Fruit fly (Drosophila melanogaster) whole organism, embryonic: ENCODE data around the gene CG1575.

Experiments used
- Aef1 ChIP-seq: fragments of 200-800 bp; sonication (Bioruptor generic); IDR thresholded peaks from 3 replicates; pipeline ENCODE4 v1.3.6; 2022; ENCODE audit warnings: missing biosample characterization, missing genetic modification characterization
- Bgb ChIP-seq: fragments of 200-800 bp; sonication (Bioruptor generic); IDR thresholded peaks from 2 replicates; pipeline ENCODE4 v1.3.6; 2022; ENCODE audit warnings: missing biosample characterization, missing genetic modification characterization; ENCODE audit not compliant: partially characterized antibody
- CG10147 ChIP-seq: fragments of 200-800 bp; sonication (Bioruptor generic); optimal IDR thresholded peaks from 2 replicates; lab custom pipeline; 2019; ENCODE audit warnings: missing biosample characterization, mild to moderate bottlenecking, missing genetic modification characterization, moderate library complexity
- CG10979 ChIP-seq: fragments of 200-800 bp; sonication (Bioruptor generic); optimal IDR thresholded peaks from 2 replicates; lab custom pipeline; 2018; ENCODE audit warnings: missing biosample characterization, mild to moderate bottlenecking, missing genetic modification characterization, moderate library complexity
- CG12236 ChIP-seq: fragments of 200-800 bp; sonication (Bioruptor generic); optimal IDR thresholded peaks from 2 replicates; lab custom pipeline; 2016; ENCODE audit warnings: missing biosample characterization, missing genetic modification characterization
- CG15514 ChIP-seq: fragments of 200-800 bp; sonication (Bioruptor generic); optimal IDR thresholded peaks from 3 replicates; lab custom pipeline; 2017; ENCODE audit warnings: missing biosample characterization, missing genetic modification characterization, mild to moderate bottlenecking, moderate library complexity, missing genetic modification reagents
- CG1602 ChIP-seq: fragments of 200-800 bp; sonication (Bioruptor generic); optimal IDR thresholded peaks from 3 replicates; lab custom pipeline; 2016; ENCODE audit warnings: missing biosample characterization, missing genetic modification characterization
- CG16815 ChIP-seq: fragments of 200-800 bp; sonication (Bioruptor generic); optimal IDR thresholded peaks from 3 replicates; lab custom pipeline; 2017; ENCODE audit warnings: missing biosample characterization, mild to moderate bottlenecking, missing genetic modification characterization
- CG17568 ChIP-seq: fragments of 200-800 bp; sonication (Bioruptor generic); optimal IDR thresholded peaks from 2 replicates; lab custom pipeline; 2018; ENCODE audit warnings: missing biosample characterization, mild to moderate bottlenecking, missing genetic modification characterization, moderate library complexity
- CG18262 ChIP-seq: fragments of 200-800 bp; optimal IDR thresholded peaks from 3 replicates; lab custom pipeline; 2019; ENCODE audit warnings: missing biosample characterization, mild to moderate bottlenecking, missing genetic modification characterization, moderate library complexity
- CG18599 ChIP-seq: fragments of 200-800 bp; sonication (Bioruptor generic); optimal IDR thresholded peaks from 3 replicates; lab custom pipeline; 2017; ENCODE audit warnings: missing biosample characterization, missing genetic modification characterization, mild to moderate bottlenecking, moderate library complexity, missing genetic modification reagents
- CG18764 ChIP-seq: fragments of 200-800 bp; sonication (Bioruptor generic); optimal IDR thresholded peaks from 3 replicates; lab custom pipeline; 2016; ENCODE audit warnings: missing biosample characterization, missing genetic modification characterization
- CG3281 ChIP-seq: fragments of 200-800 bp; sonication (Bioruptor generic); optimal IDR thresholded peaks from 3 replicates; lab custom pipeline; 2017; ENCODE audit warnings: missing biosample characterization, mild to moderate bottlenecking, missing genetic modification characterization
- CG3847 ChIP-seq: fragments of 200-800 bp; sonication (Bioruptor generic); IDR thresholded peaks from 2 replicates; pipeline ENCODE4 v1.3.6; 2022; ENCODE audit warnings: missing biosample characterization, missing genetic modification characterization
- CG9932 ChIP-seq: fragments of 200-800 bp; sonication (Bioruptor generic); IDR thresholded peaks from 2 replicates; pipeline ENCODE4 v1.3.6; 2022; ENCODE audit warnings: missing biosample characterization, missing genetic modification characterization
- Camta ChIP-seq: fragments of 200-800 bp; sonication (Bioruptor generic); optimal IDR thresholded peaks from 2 replicates; lab custom pipeline; 2016; ENCODE audit warnings: missing biosample characterization, missing genetic modification characterization
- Dad ChIP-seq: fragments of 200-800 bp; sonication (Bioruptor generic); optimal IDR thresholded peaks from 3 replicates; lab custom pipeline; 2016; ENCODE audit warnings: missing biosample characterization, missing genetic modification characterization
- Dll ChIP-seq: fragments of 200-800 bp; sonication (Bioruptor generic); IDR thresholded peaks from 4 replicates; pipeline ENCODE4 v1.3.6; 2022; ENCODE audit warnings: missing biosample characterization, missing genetic modification characterization; ENCODE audit not compliant: partially characterized antibody
- GATAe ChIP-seq: fragments of 200-800 bp; sonication (Bioruptor generic); conservative IDR thresholded peaks from 2 replicates; pipeline ENCODE4 v1.3.6; 2022; ENCODE audit warnings: missing biosample characterization, missing genetic modification characterization
- HLH3B ChIP-seq: fragments of 200-800 bp; sonication (Bioruptor generic); IDR thresholded peaks from 2 replicates; pipeline ENCODE4 v1.3.6; 2022; ENCODE audit warnings: missing biosample characterization, missing genetic modification characterization
- Hr78 ChIP-seq, 2 experiments: fragments of 200-800 bp in 1 of 2; fragments of >200 bp in 1 of 2; sonication (Bioruptor generic) in 1 of 2; optimal IDR thresholded peaks; 2 replicates each; lab custom pipeline; 2017 to 2019; ENCODE audit warnings: missing biosample characterization in 2 of 2, missing genetic modification characterization in 2 of 2, mild to moderate bottlenecking in 1 of 2, moderate library complexity in 1 of 2
- Mad ChIP-seq: fragments of 200-800 bp; sonication (Bioruptor generic); optimal IDR thresholded peaks from 2 replicates; lab custom pipeline; 2016; ENCODE audit warnings: missing biosample characterization, missing genetic modification characterization
- Myb ChIP-seq: fragments of 200-800 bp; sonication (Bioruptor generic); optimal IDR thresholded peaks from 2 replicates; lab custom pipeline; 2016; ENCODE audit warnings: missing biosample characterization, missing genetic modification characterization
- Neu2 ChIP-seq: fragments of 200-800 bp; sonication (Bioruptor generic); optimal IDR thresholded peaks from 3 replicates; lab custom pipeline; 2016; ENCODE audit warnings: missing biosample characterization, missing genetic modification characterization, borderline replicate concordance
- Optix ChIP-seq: fragments of 200-800 bp; sonication (Bioruptor generic); IDR thresholded peaks from 3 replicates; pipeline ENCODE4 v1.3.6; 2022; ENCODE audit warnings: missing biosample characterization, missing genetic modification characterization
- Scr ChIP-seq: fragments of 200-800 bp; sonication (Bioruptor generic); IDR thresholded peaks from 2 replicates; pipeline ENCODE4 v1.3.6; 2022; ENCODE audit warnings: missing biosample characterization, missing genetic modification characterization; ENCODE audit not compliant: partially characterized antibody
- Xbp1 ChIP-seq: fragments of 200-800 bp; sonication (Bioruptor generic); optimal IDR thresholded peaks from 3 replicates; lab custom pipeline; 2016; ENCODE audit warnings: missing biosample characterization, mild to moderate bottlenecking, missing genetic modification characterization
- ap ChIP-seq: fragments of 200-800 bp; sonication (Bioruptor generic); IDR thresholded peaks from 2 replicates; pipeline ENCODE4 v1.3.6; 2022; ENCODE audit warnings: missing biosample characterization, missing genetic modification characterization
- bcd ChIP-seq: fragments of 200-800 bp; sonication (Bioruptor generic); optimal IDR thresholded peaks from 2 replicates; lab custom pipeline; 2017; ENCODE audit warnings: missing biosample characterization, mild to moderate bottlenecking, missing genetic modification characterization
- bowl ChIP-seq: fragments of 200-800 bp; sonication (Bioruptor generic); IDR thresholded peaks from 2 replicates; pipeline ENCODE4 v1.3.6; 2022; ENCODE audit warnings: missing biosample characterization, missing genetic modification characterization
- cas ChIP-seq: fragments of 200-800 bp; sonication (Bioruptor generic); IDR thresholded peaks from 2 replicates; pipeline ENCODE4 v1.3.6; 2022; ENCODE audit warnings: missing biosample characterization, missing genetic modification characterization
- da ChIP-seq: fragments of 200-800 bp; sonication (Bioruptor generic); optimal IDR thresholded peaks from 2 replicates; lab custom pipeline; 2016; ENCODE audit warnings: missing biosample characterization, missing genetic modification characterization
- danr ChIP-seq: fragments of 200-800 bp; sonication (Bioruptor generic); IDR thresholded peaks from 2 replicates; pipeline ENCODE4 v1.3.6; 2022; ENCODE audit warnings: missing biosample characterization, missing genetic modification characterization
- esg ChIP-seq: fragments of 200-800 bp; sonication (Bioruptor generic); conservative IDR thresholded peaks from 2 replicates; pipeline ENCODE4 v1.3.6; 2022; ENCODE audit warnings: missing biosample characterization, missing genetic modification characterization
- eyg ChIP-seq: fragments of 200-800 bp; sonication (Bioruptor generic); optimal IDR thresholded peaks from 3 replicates; lab custom pipeline; 2016; ENCODE audit warnings: missing biosample characterization, missing genetic modification characterization
- insv ChIP-seq, 2 experiments: fragments of 200-800 bp; sonication (Bioruptor generic); optimal IDR thresholded peaks; 3 replicates each; lab custom pipeline; 2016 to 2018; ENCODE audit warnings: missing biosample characterization in 2 of 2, missing genetic modification characterization in 2 of 2
- lilli ChIP-seq: fragments of 200-800 bp; sonication (Bioruptor generic); optimal IDR thresholded peaks from 3 replicates; lab custom pipeline; 2016; ENCODE audit warnings: missing biosample characterization, missing genetic modification characterization
- luna ChIP-seq: fragments of 200-800 bp; sonication (Bioruptor generic); optimal IDR thresholded peaks from 2 replicates; lab custom pipeline; 2016; ENCODE audit warnings: missing biosample characterization, missing genetic modification characterization
- odd ChIP-seq: fragments of 200-800 bp; sonication (Bioruptor generic); optimal IDR thresholded peaks from 2 replicates; lab custom pipeline; 2017; ENCODE audit warnings: missing biosample characterization, mild to moderate bottlenecking, missing genetic modification characterization
- pan ChIP-seq, 4 experiments: fragments of >200 bp in 3 of 4; fragments of 200-800 bp in 1 of 4; sonication (Bioruptor generic) in 1 of 4; optimal IDR thresholded peaks in 3 of 4; IDR thresholded peaks in 1 of 4; 2 replicates each; pipeline versions ENCODE4 v1.3.6 to Lab custom; 2017 to 2022; ENCODE audit warnings: missing biosample characterization in 2 of 4, missing genetic modification characterization in 2 of 4, mixed read lengths in 1 of 4
- pfk ChIP-seq: fragments of 200-800 bp; sonication (Bioruptor generic); optimal IDR thresholded peaks from 2 replicates; lab custom pipeline; 2018; ENCODE audit warnings: missing biosample characterization, mild to moderate bottlenecking, missing genetic modification characterization, moderate library complexity
- pita ChIP-seq: fragments of 200-800 bp; sonication (Bioruptor generic); optimal IDR thresholded peaks from 2 replicates; lab custom pipeline; 2017; ENCODE audit warnings: missing biosample characterization, mild to moderate bottlenecking, missing genetic modification characterization
- sug ChIP-seq: fragments of 200-800 bp; optimal IDR thresholded peaks from 2 replicates; lab custom pipeline; 2019; ENCODE audit warnings: missing biosample characterization, mild to moderate bottlenecking, missing genetic modification characterization, moderate library complexity
- tap ChIP-seq: fragments of 200-800 bp; optimal IDR thresholded peaks from 3 replicates; lab custom pipeline; 2019; ENCODE audit warnings: missing biosample characterization, mild to moderate bottlenecking, missing genetic modification characterization, moderate library complexity
- tio ChIP-seq: fragments of 200-800 bp; sonication (Bioruptor generic); optimal IDR thresholded peaks from 2 replicates; lab custom pipeline; 2017; ENCODE audit warnings: missing biosample characterization, missing genetic modification characterization, inconsistent platforms
- trh ChIP-seq: fragments of 200-800 bp; sonication (Bioruptor generic); optimal IDR thresholded peaks from 2 replicates; lab custom pipeline; 2016; ENCODE audit warnings: missing biosample characterization, missing genetic modification characterization
- tx ChIP-seq: fragments of 200-800 bp; sonication (Bioruptor generic); optimal IDR thresholded peaks from 2 replicates; lab custom pipeline; 2016; ENCODE audit warnings: missing biosample characterization, missing genetic modification characterization
- vfl ChIP-seq: fragments of 200-800 bp; sonication (Bioruptor generic); optimal IDR thresholded peaks from 2 replicates; lab custom pipeline; 2016; ENCODE audit warnings: missing biosample characterization, missing genetic modification characterization
- yki ChIP-seq: fragments of >200 bp; optimal IDR thresholded peaks from 3 replicates; lab custom pipeline; 2018
- zfh2 ChIP-seq: fragments of 200-800 bp; sonication (Bioruptor generic); optimal IDR thresholded peaks from 2 replicates; lab custom pipeline; 2016; ENCODE audit warnings: missing biosample characterization, missing genetic modification characterization

CG1575 gene

DNA sequence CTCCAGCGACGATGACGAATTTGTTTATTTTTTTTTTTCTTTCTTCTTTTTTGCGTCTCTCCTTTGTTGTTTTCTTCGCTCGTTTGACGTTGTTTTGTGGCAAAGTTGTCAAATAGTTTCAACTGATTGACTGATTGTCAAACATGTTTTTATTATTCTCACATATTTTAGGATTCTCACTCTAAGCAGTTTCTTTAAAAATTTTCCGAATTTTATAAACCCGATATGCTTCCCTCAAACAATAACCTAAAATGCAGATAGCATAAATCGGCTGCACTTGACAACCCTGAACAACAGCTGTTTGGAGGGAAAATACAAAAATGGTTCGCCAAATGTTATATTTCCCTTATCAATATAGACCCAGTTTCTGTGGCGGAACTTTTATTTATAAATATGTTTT, 26.7 kb downstream of the CG1575 start, which contains the start of gene CG17982 (continued):
- peak; percentile 79 for TF ChIP-seq luna
- TF ChIP-seq CG18599 (GFP tag; lab: Kevin White, UChicago): peak; percentile 87
- peak; percentile 76 for TF ChIP-seq CG10147 (GFP tag; lab: Kevin White, UChicago)
- TF ChIP-seq sug: peak; percentile 87
- TF ChIP-seq CG10979 (tag; lab: Kevin White, UChicago): peak; percentile 76
- peak; percentile 65 for TF ChIP-seq CG18764 (GFP tag; lab: Kevin White, UChicago)
- peak in 1 of 2 experiments; percentile 16 for TF ChIP-seq Hr78 (GFP tag; optimal IDR thresholded peaks at IDR 0.05; lab: Kevin White, UChicago)
- peak; percentile 82 for TF ChIP-seq CG3281 (GFP tag; lab: Kevin White, UChicago)
- no peak for TF ChIP-seq tio (GFP tag; lab: Kevin White, UChicago)
- TF ChIP-seq CG18262 (tag; lab: Kevin White, UChicago): peak; percentile 96
- peak; percentile 56 for TF ChIP-seq da (GFP tag; lab: Kevin White, UChicago)
- no peak for TF ChIP-seq CG17568 (GFP tag; lab: Kevin White, UChicago)
- peak; percentile 93 for TF ChIP-seq CG15514 (GFP tag; lab: Kevin White, UChicago)
- peak; percentile 93 for TF ChIP-seq lilli
- TF ChIP-seq danr (GFP tag; lab: Robert Waterston, UW): no peak
- TF ChIP-seq tap (tag; lab: Kevin White, UChicago): peak; percentile 83
- peak; percentile 27 for TF ChIP-seq pfk
- peak; percentile 66 for TF ChIP-seq Aef1
- peak; percentile 78 for TF ChIP-seq Camta (GFP tag; lab: Kevin White, UChicago)
- peak; percentile 74 for TF ChIP-seq esg (GFP tag; lab: Robert Waterston, UW)
- TF ChIP-seq yki (lab: Kevin White, UChicago): no peak
- TF ChIP-seq CG9932 (GFP tag; lab: Robert Waterston, UW): peak; percentile 83
- TF ChIP-seq Myb (GFP tag; lab: Kevin White, UChicago): peak; percentile 66
- TF ChIP-seq zfh2: peak; percentile 88
- no peak for TF ChIP-seq Neu2 (GFP tag; lab: Kevin White, UChicago)
- TF ChIP-seq insv (GFP tag; optimal IDR thresholded peaks at IDR 0.05; lab: Kevin White, UChicago): peak in 1 of 2 experiments; percentile 61
- peak; percentile 81 for TF ChIP-seq Mad
- TF ChIP-seq Bgb: no peak
- peak; percentile 68 for TF ChIP-seq CG1602 (GFP tag; lab: Kevin White, UChicago)
- peak; percentile 69; the same call in 2 of the 3 replicates for TF ChIP-seq Optix (GFP tag; lab: Robert Waterston, UW)
- peak; percentile 81 for TF ChIP-seq eyg (GFP tag; lab: Kevin White, UChicago)
- peak; percentile 58; the same call in 1 of the 2 replicates for TF ChIP-seq cas (GFP tag; lab: Robert Waterston, UW)
- TF ChIP-seq GATAe: no peak
- peak; percentile 81 for TF ChIP-seq CG3847 (GFP tag; lab: Robert Waterston, UW)
- peak; percentile 53 for TF ChIP-seq CG12236 (GFP tag; lab: Kevin White, UChicago)
- TF ChIP-seq ap (GFP tag; lab: Robert Waterston, UW): peak; percentile 65; the same call in 1 of the 2 replicates
- TF ChIP-seq bowl (GFP tag; lab: Robert Waterston, UW): 0 out of 2 replicates have a peak, but pooled peaks have one; percentile 27
- no peak for TF ChIP-seq Dll (GFP tag; lab: Robert Waterston, UW)
- peak; percentile 47 for TF ChIP-seq CG16815 (GFP tag; lab: Kevin White, UChicago)
- no peak for TF ChIP-seq pita (GFP tag; lab: Kevin White, UChicago)
- TF ChIP-seq Dad (GFP tag; lab: Kevin White, UChicago): peak; percentile 81
- peak; percentile 75 for TF ChIP-seq bcd (GFP tag; lab: Kevin White, UChicago)
- peak; percentile 78 for TF ChIP-seq HLH3B (GFP tag; lab: Robert Waterston, UW)
- no peak for TF ChIP-seq pan (optimal IDR thresholded peaks at IDR 0.05; lab: Kevin White, UChicago)
- TF ChIP-seq pan (GFP tag; optimal IDR thresholded peaks at IDR 0.05 in 1 of 2, IDR thresholded peaks at IDR 0.05 in 1 of 2): peak in 1 of 2 experiments; percentile 86
- TF ChIP-seq Xbp1 (GFP tag; lab: Kevin White, UChicago): peak; percentile 88
- peak; percentile 73 for TF ChIP-seq odd (GFP tag; lab: Kevin White, UChicago)
- TF ChIP-seq vfl (GFP tag; lab: Kevin White, UChicago): peak; percentile 80
- TF ChIP-seq trh (GFP tag; lab: Kevin White, UChicago): peak; percentile 42
- TF ChIP-seq tx (GFP tag; lab: Kevin White, UChicago): peak; percentile 84
- TF ChIP-seq Scr: peak; percentile 40; the same call in 1 of the 2 replicates
